Fruit fly (Drosophila melanogaster): ENCODE measurements around the gene jim.

- TF ChIP-seq CG14655 (GFP tag; optimal IDR thresholded peaks at IDR 0.05): peak; percentile 12
- peak; percentile 18 for TF ChIP-seq EcR (GFP tag; optimal IDR thresholded peaks at IDR 0.05)
- peak; percentile 66 for TF ChIP-seq CG32121 (GFP tag; IDR thresholded peaks at IDR 0.05)
- no peak for TF ChIP-seq CG34367 (tag; optimal IDR thresholded peaks at IDR 0.05)
- TF ChIP-seq fd96Ca (GFP tag; IDR thresholded peaks at IDR 0.05): peak; percentile 59; the same call in 1 of the 3 replicates
- TF ChIP-seq CG15710 (tag; optimal IDR thresholded peaks at IDR 0.05): peak; percentile 55
- peak; percentile 77 for TF ChIP-seq rn (GFP tag; IDR thresholded peaks at IDR 0.05)
- TF ChIP-seq CG12605 (GFP tag; IDR thresholded peaks at IDR 0.05): peak; percentile 91
- peak; percentile 74 for TF ChIP-seq Snoo (tag; optimal IDR thresholded peaks at IDR 0.05)
- TF ChIP-seq CG9948 (tag; optimal IDR thresholded peaks at IDR 0.05): no peak
- no peak for TF ChIP-seq CG13204 (GFP tag; optimal IDR thresholded peaks at IDR 0.05)
- TF ChIP-seq Pif1A (GFP tag; optimal IDR thresholded peaks at IDR 0.05): peak; percentile 2
- peak; percentile 40 for TF ChIP-seq CG17806 (tag; optimal IDR thresholded peaks at IDR 0.05)
Observed at dm6 chr3L:22863367-22864078, 28.5 kb upstream of the jim start, which contains the start of gene CG33169.
